Worm (Caenorhabditis elegans) whole organism, L1 larva: ENCODE results near the gene prp-8.

Source experiments
- dpl-1 ChIP-seq, 3 experiments: fragments of 150-350 bp in 2 of 3; sonication (generic microtip) in 1 of 3; optimal IDR thresholded peaks; 2 replicates each; lab custom pipeline; 2014 to 2017; ENCODE audit warnings: missing biosample characterization in 3 of 3, missing genetic modification characterization in 3 of 3, missing genetic modification reagents in 3 of 3
- irx-1 ChIP-seq: sonication (generic microtip); optimal IDR thresholded peaks from 2 replicates; lab custom pipeline; 2016; ENCODE audit warnings: missing genetic modification characterization, missing compliant biosample characterization
- pax-3 ChIP-seq: fragments of 200-800 bp; sonication (Bioruptor generic); optimal IDR thresholded peaks from 2 replicates; lab custom pipeline; 2018; ENCODE audit warnings: mild to moderate bottlenecking, missing genetic modification characterization, moderate library complexity, missing compliant biosample characterization
- pqm-1 ChIP-seq: sonication (generic microtip); optimal IDR thresholded peaks from 3 replicates; lab custom pipeline; 2017; ENCODE audit warnings: missing biosample characterization, missing genetic modification characterization

ce11 chrIII:8220081-8220480 is 55.9 kb downstream of the prp-8 start:
- TF ChIP-seq irx-1 (tag; lab: Kevin White, UChicago) (no peak), pax-3 (no peak), pqm-1 (tag; lab: Kevin White, UChicago) (no peak), dpl-1 (GFP tag; optimal IDR thresholded peaks at IDR 0.05; lab: Kevin White, UChicago) (no peak)
